Worm (Caenorhabditis elegans): Measurements from ENCODE around the gene Y51A2D.8.

Y51A2D.8 gene

DNA sequence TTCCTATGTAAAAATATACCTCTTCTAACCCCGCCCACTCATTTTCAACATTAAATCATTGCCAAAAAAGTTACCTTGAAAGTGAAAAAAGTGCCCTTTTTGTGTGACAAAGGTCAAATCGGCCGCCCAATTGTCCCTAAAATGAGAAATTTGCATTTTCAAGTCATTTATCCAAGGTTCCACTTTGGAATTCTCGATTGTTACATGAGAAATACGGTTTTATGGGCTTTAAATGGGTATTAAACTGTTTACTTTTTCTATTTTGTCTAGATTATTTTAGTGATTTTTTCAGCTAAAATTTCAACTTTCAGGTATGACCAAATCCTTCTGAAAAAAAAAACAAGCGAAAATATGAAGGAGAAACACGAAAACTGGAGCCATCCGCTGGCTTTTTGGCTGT is 38.8 kb upstream of the Y51A2D.8 start, which contains the start of gene grdn-1:
Gene grdn-1 (plus strand): TSS at position 301 of the 400 bp plus-strand sequence.
- TF ChIP-seq nhr-111 (GFP tag; optimal IDR thresholded peaks at IDR 0.05) (no peak), unc-62 (GFP tag; optimal IDR thresholded peaks at IDR 0.05 in 1 of 2) (no peak), unc-62 (tag; optimal IDR thresholded peaks at IDR 0.05) (no peak), unc-130 (GFP tag; optimal IDR thresholded peaks at IDR 0.05) (no peak), daf-12 (tag; optimal IDR thresholded peaks at IDR 0.05) (no peak), fkh-10 (GFP tag; optimal IDR thresholded peaks at IDR 0.05) (no peak), nhr-102 (tag; optimal IDR thresholded peaks at IDR 0.05) (no peak), snpc-1.2 (GFP tag; IDR thresholded peaks at IDR 0.05) (no peak), saeg-2 (GFP tag; IDR thresholded peaks at IDR 0.05) (no peak), ctbp-1 (GFP tag; IDR thresholded peaks at IDR 0.05) (no peak)

DNA sequence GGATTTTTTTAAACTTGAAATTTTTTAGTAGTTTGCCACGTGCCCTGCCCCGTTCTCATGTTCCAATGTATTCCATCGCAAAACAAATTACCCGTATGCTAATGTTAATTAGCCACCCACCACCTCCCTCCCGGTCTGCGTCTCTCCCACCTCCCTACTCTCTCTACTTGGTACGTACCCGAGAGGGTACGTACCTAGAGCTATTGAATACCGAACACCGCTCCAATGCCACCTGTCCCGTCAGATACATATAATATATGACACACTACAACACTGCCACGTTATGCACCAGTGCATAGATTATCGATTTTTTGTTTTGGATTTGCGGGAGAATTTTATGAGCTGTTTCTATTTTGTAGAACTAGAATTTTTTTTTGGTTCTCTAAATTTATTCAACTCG is 35.9 kb upstream of the Y51A2D.8 start:
- TF ChIP-seq aha-1 (tag) = peak; percentile 71
- no peak for TF ChIP-seq ces-1 (GFP tag; optimal IDR thresholded peaks at IDR 0.05)
- no peak for TF ChIP-seq jun-1 (tag; optimal IDR thresholded peaks at IDR 0.05)
- no peak for TF ChIP-seq ztf-11 (tag; optimal IDR thresholded peaks at IDR 0.05)

DNA sequence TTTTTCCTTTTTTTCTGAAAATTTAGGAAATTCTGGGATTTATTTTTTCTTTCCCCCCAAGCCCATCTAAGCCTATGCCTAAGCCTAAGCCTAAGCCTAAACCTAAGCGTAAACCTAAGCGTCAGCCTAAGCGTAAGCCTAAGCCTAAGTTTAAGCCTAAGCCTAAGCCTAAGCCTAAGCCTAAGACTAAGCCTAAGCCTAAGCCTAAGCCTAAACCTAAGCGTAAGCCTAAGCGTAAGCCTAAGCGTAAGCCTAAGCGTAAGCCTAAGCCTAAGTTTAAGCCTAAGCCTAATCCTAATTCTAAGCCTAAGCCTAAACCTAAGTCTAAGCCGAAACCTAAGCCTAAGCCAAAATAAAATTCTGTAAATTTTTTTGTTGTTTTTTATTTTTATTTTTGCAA is 34.3 kb upstream of the Y51A2D.8 start:
- no peak for TF ChIP-seq set-16 (GFP tag; IDR thresholded peaks at IDR 0.05)
- TF ChIP-seq spr-3 (GFP tag; optimal IDR thresholded peaks at IDR 0.05) = no peak
- TF ChIP-seq nhr-237 (tag; optimal IDR thresholded peaks at IDR 0.05) = no peak
- no peak for TF ChIP-seq fkh-10 (GFP tag; optimal IDR thresholded peaks at IDR 0.05)
- no peak for TF ChIP-seq pqm-1 (tag; optimal IDR thresholded peaks at IDR 0.05)
- TF ChIP-seq ceh-20 (GFP tag; IDR thresholded peaks at IDR 0.05) = no peak
- TF ChIP-seq zfp-3 (GFP tag; conservative IDR thresholded peaks at IDR 0.05) = no peak
- no peak for TF ChIP-seq cey-2 (tag; optimal IDR thresholded peaks at IDR 0.05; ENCODE audit: borderline replicate concordance, insufficient read depth)
- TF ChIP-seq ces-1 (GFP tag; optimal IDR thresholded peaks at IDR 0.05) = no peak

DNA sequence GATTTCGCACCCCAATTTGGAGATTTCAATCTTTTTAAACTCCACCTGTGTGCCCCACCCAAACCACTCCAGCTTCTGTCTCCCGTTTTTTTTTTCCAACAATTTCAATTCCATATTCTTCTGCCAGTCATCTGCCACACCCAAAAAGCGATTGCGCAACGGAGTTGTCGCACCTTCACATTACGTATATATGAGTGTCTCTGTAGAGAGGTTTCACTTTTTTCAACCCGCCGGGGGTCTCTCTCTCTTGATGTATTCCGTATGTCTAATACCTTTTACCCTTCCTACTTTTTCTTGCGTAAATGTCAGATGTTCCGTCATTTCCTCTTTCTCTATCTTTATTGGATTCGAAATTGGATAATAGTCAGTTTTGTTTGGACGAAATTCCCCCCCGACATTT is 33.3 kb upstream of the Y51A2D.8 start:
- TF ChIP-seq jun-1 (tag; optimal IDR thresholded peaks at IDR 0.05) = no peak
- TF ChIP-seq dmd-6 (GFP tag; IDR thresholded peaks at IDR 0.05) = no peak
- TF ChIP-seq Y75B8A.6 (GFP tag; IDR thresholded peaks at IDR 0.05) = no peak
- peak in 1 of 2 experiments; percentile 87 for TF ChIP-seq unc-62 (GFP tag; optimal IDR thresholded peaks at IDR 0.05 in 1 of 2)
- TF ChIP-seq unc-62 (tag; optimal IDR thresholded peaks at IDR 0.05) = no peak

DNA sequence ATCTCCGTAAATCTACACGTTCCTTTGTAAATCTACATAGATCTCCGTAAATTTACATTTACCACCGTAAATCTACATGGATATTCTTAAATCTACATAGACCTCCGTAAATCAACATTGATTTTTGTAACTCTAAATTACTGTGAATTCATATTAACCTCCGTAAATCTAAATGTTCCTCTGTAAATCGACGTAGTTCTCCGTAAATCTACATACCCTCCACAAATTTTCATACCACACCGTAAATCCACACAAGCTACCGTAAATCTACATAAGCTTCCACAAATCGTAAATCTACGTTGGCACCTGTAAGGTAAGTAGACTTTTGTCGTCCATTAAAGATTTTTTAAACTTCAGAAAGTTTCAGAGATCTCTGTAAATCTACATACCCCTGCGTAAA is 31.5 kb upstream of the Y51A2D.8 start:
- no peak for TF ChIP-seq lin-1 (GFP tag; IDR thresholded peaks at IDR 0.05)
- peak in 1 of 2 experiments; percentile 97 for TF ChIP-seq unc-62 (GFP tag; optimal IDR thresholded peaks at IDR 0.05 in 1 of 2)
- no peak for TF ChIP-seq unc-62 (tag; optimal IDR thresholded peaks at IDR 0.05)

DNA sequence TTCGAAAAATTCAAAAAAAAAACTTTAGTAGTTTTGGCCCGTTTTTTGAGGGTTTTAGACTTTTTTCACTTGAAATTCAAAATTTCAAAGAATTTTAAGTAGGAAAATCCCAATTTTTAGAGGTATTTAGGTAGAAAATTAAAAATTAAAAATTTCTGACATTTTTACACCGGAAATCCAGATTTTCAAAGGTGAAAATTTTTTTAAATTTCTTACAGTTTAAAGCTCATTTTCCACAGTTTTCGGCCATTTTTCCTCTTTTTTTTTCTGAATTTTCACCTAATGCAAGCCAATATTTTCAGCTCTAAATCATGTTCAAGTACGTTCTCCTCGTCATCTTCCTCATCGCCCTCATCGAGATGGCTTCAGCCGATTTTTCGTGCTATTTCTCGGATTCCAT is 28.7 kb upstream of the Y51A2D.8 start, which contains the start of gene txt-14:
Gene txt-14 (plus strand): TSS at position 301 of the 400 bp plus-strand sequence.
- TF ChIP-seq Y105C5A.15 (GFP tag; IDR thresholded peaks at IDR 0.05) = no peak
- no peak for TF ChIP-seq nhr-11 (tag; optimal IDR thresholded peaks at IDR 0.05)
- TF ChIP-seq lsy-2 (tag; optimal IDR thresholded peaks at IDR 0.05) = no peak
- TF ChIP-seq nhr-25 (tag; optimal IDR thresholded peaks at IDR 0.05; ENCODE audit: borderline replicate concordance, insufficient read depth) = no peak
- no peak for TF ChIP-seq lim-7 (GFP tag; IDR thresholded peaks at IDR 0.05)
- no peak for TF ChIP-seq lir-3 (tag; optimal IDR thresholded peaks at IDR 0.05)
- TF ChIP-seq dpl-1 (GFP tag; optimal IDR thresholded peaks at IDR 0.05) = no peak
- no peak for TF ChIP-seq ctbp-1 (GFP tag; IDR thresholded peaks at IDR 0.05)
- no peak for TF ChIP-seq F10B5.3 (tag; optimal IDR thresholded peaks at IDR 0.05)
- TF ChIP-seq F44E2.7 (GFP tag; IDR thresholded peaks at IDR 0.05) = no peak
- no peak for TF ChIP-seq D1046.2 (GFP tag; IDR thresholded peaks at IDR 0.05)
- no peak for TF ChIP-seq dmd-8 (GFP tag; IDR thresholded peaks at IDR 0.05)
- no peak for TF ChIP-seq ceh-82 (tag; optimal IDR thresholded peaks at IDR 0.05)
- no peak for TF ChIP-seq spr-1 (tag; optimal IDR thresholded peaks at IDR 0.05)
- TF ChIP-seq nhr-77 (tag; optimal IDR thresholded peaks at IDR 0.05) = no peak
- no peak for TF ChIP-seq saeg-2 (GFP tag; IDR thresholded peaks at IDR 0.05)
- no peak for TF ChIP-seq nhr-41 (GFP tag; IDR thresholded peaks at IDR 0.05)
- no peak for TF ChIP-seq unc-62 (GFP tag; optimal IDR thresholded peaks at IDR 0.05 in 1 of 2)
- no peak for TF ChIP-seq unc-62 (tag; optimal IDR thresholded peaks at IDR 0.05)
